Fruit fly (Drosophila melanogaster) whole organism, embryonic: ENCODE data around the gene CG15803.

Experiments
- Abd-B ChIP-seq: fragments of 200-800 bp; sonication (Bioruptor generic); optimal IDR thresholded peaks from 2 replicates; lab custom pipeline; 2018; ENCODE audit warnings: missing biosample characterization, mild to moderate bottlenecking, missing genetic modification characterization, moderate library complexity
- Eip74EF ChIP-seq, 2 experiments: fragments of 200-800 bp in 1 of 2; fragments of >200 bp in 1 of 2; sonication (Bioruptor generic) in 1 of 2; optimal IDR thresholded peaks; 2 replicates each; lab custom pipeline; 2017 to 2019; ENCODE audit warnings: missing biosample characterization in 2 of 2, missing genetic modification characterization in 2 of 2, mild to moderate bottlenecking in 1 of 2, moderate library complexity in 1 of 2
- GATAe ChIP-seq: fragments of 200-800 bp; sonication (Bioruptor generic); conservative IDR thresholded peaks from 2 replicates; pipeline ENCODE4 v1.3.6; 2022; ENCODE audit warnings: missing biosample characterization, missing genetic modification characterization
- Meics ChIP-seq: fragments of 200-800 bp; sonication (Bioruptor generic); optimal IDR thresholded peaks from 2 replicates; lab custom pipeline; 2017; ENCODE audit warnings: missing biosample characterization, mild to moderate bottlenecking, missing genetic modification characterization
- Ssrp ChIP-seq: fragments of 200-800 bp; sonication (Bioruptor generic); optimal IDR thresholded peaks from 2 replicates; lab custom pipeline; 2018; ENCODE audit warnings: missing biosample characterization, mild to moderate bottlenecking, missing genetic modification characterization, moderate library complexity
- Stat92E ChIP-seq, 3 experiments: fragments of >200 bp in 2 of 3; fragments of 200-800 bp in 1 of 3; sonication (Bioruptor generic) in 1 of 3; optimal IDR thresholded peaks; 2 replicates each; lab custom pipeline; 2017 to 2019; ENCODE audit warnings: missing biosample characterization in 3 of 3, missing genetic modification characterization in 3 of 3, mild to moderate bottlenecking in 1 of 3, moderate library complexity in 1 of 3
- da ChIP-seq: fragments of 200-800 bp; sonication (Bioruptor generic); optimal IDR thresholded peaks from 2 replicates; lab custom pipeline; 2016; ENCODE audit warnings: missing biosample characterization, missing genetic modification characterization
- p53 ChIP-seq: fragments of 200-800 bp; sonication (Bioruptor generic); optimal IDR thresholded peaks from 2 replicates; lab custom pipeline; 2016; ENCODE audit warnings: missing biosample characterization, missing genetic modification characterization
- ro ChIP-seq: fragments of 200-800 bp; sonication (Bioruptor generic); IDR thresholded peaks from 2 replicates; pipeline ENCODE4 v1.3.6; 2022; ENCODE audit warnings: missing biosample characterization, missing genetic modification characterization

dm6 chr3R:18368595-18368994 is 8.1 kb upstream of the CG15803 start:
- no peak for TF ChIP-seq ro (GFP tag; lab: Robert Waterston, UW)
- no peak for TF ChIP-seq Ssrp
- no peak for TF ChIP-seq Stat92E (GFP tag; optimal IDR thresholded peaks at IDR 0.05; lab: Kevin White, UChicago)
- no peak for TF ChIP-seq GATAe (GFP tag; lab: Robert Waterston, UW)
- no peak for TF ChIP-seq p53 (GFP tag; lab: Kevin White, UChicago)
- TF ChIP-seq Abd-B = no peak
- TF ChIP-seq da (GFP tag; lab: Kevin White, UChicago) = no peak
- TF ChIP-seq Meics (GFP tag; lab: Kevin White, UChicago) = no peak
- TF ChIP-seq Eip74EF (GFP tag; optimal IDR thresholded peaks at IDR 0.05; lab: Kevin White, UChicago) = no peak
